Worm (Caenorhabditis elegans): ENCODE results near the gene C49C8.8.

The C49C8.8 gene

DNA sequence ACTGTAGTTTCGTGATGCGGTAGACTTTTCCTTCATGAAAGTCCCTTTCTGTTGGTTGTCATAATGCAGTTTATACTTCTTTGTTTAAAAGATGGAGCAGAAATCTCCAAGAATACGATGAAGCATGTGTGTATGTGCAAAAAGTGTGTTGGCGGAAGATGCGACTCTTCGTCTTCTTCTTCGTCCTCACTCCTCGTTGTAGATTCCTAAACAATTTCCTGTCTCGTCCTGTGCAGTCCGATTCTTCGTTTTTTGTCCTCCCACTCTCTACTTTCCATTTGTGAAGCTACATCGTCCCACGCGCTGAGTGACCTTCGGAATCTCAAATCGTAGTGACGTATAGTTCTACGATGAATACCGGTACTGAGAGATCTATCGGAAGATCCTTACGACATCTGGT, 23.7 kb upstream of the C49C8.8 start:
- TF ChIP-seq mdl-1 (tag; optimal IDR thresholded peaks at IDR 0.05) (no peak), nhr-25 (tag; optimal IDR thresholded peaks at IDR 0.05) (no peak), nhr-21 (tag; optimal IDR thresholded peaks at IDR 0.05) (no peak), blmp-1 (tag; optimal IDR thresholded peaks at IDR 0.05; ENCODE audit: insufficient read depth) (no peak)

DNA sequence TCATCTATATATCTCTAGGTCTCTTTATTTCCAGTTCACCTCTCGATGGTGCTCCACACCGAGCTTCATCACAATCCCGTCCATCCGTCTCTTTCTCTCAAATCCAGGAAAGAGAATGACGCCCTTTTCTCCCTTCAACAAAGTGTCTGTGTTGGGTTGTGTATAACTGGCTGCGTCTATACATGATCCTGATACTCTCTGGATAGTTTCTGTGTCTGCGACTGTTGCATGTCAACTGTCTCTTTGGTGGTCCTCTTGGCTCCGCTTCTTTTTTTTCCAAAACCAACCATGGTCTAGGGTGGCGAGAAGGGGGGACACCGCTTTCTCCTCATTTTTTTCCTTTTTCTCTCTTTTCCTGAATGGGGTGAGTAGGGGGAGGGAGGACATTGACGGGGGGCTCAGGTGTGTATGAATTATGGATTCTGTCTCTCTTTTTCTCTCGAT, 22.3 kb upstream of the C49C8.8 start:
- TF ChIP-seq lsy-2 (tag; optimal IDR thresholded peaks at IDR 0.05) = peak; percentile 35 to 59
- no peak for TF ChIP-seq elt-3 (tag; optimal IDR thresholded peaks at IDR 0.05)
- no peak for TF ChIP-seq egl-27 (tag; optimal IDR thresholded peaks at IDR 0.05)
- TF ChIP-seq ZK546.5 (tag; optimal IDR thresholded peaks at IDR 0.05) = no peak
- TF ChIP-seq unc-39 (tag; optimal IDR thresholded peaks at IDR 0.05) = no peak
- TF ChIP-seq lin-11 (tag; optimal IDR thresholded peaks at IDR 0.05) = no peak
- TF ChIP-seq nhr-129 (tag; optimal IDR thresholded peaks at IDR 0.05) = peak; percentile 83
- peak; percentile 59 for TF ChIP-seq crh-2 (tag; optimal IDR thresholded peaks at IDR 0.05)
- no peak for TF ChIP-seq blmp-1 (tag; optimal IDR thresholded peaks at IDR 0.05; ENCODE audit: insufficient read depth)
- TF ChIP-seq sma-9 (GFP tag; optimal IDR thresholded peaks at IDR 0.05) = peak; percentile 63
- no peak for TF ChIP-seq sma-9 (tag; optimal IDR thresholded peaks at IDR 0.05)
- peak; percentile 61 for TF ChIP-seq ztf-4 (tag; optimal IDR thresholded peaks at IDR 0.05)
- TF ChIP-seq C34F6.9 (tag; optimal IDR thresholded peaks at IDR 0.05) = peak; percentile 59
- TF ChIP-seq unc-55 (GFP tag; optimal IDR thresholded peaks at IDR 0.05) = peak; percentile 65
- peak; percentile 39 for TF ChIP-seq snpc-4 (tag; optimal IDR thresholded peaks at IDR 0.05)
- peak; percentile 86 for TF ChIP-seq F13H6.1 (tag; optimal IDR thresholded peaks at IDR 0.05)
- TF ChIP-seq mdl-1 (tag; optimal IDR thresholded peaks at IDR 0.05) = peak in 1 of 2 experiments; percentile 36
- no peak for TF ChIP-seq ztf-1 (GFP tag; conservative IDR thresholded peaks at IDR 0.05)
- TF ChIP-seq nhr-25 (tag; optimal IDR thresholded peaks at IDR 0.05) = no peak
- TF ChIP-seq sem-4 (tag; optimal IDR thresholded peaks at IDR 0.05) = peak; percentile 56
- TF ChIP-seq elt-1 (tag; optimal IDR thresholded peaks at IDR 0.05) = no peak

DNA sequence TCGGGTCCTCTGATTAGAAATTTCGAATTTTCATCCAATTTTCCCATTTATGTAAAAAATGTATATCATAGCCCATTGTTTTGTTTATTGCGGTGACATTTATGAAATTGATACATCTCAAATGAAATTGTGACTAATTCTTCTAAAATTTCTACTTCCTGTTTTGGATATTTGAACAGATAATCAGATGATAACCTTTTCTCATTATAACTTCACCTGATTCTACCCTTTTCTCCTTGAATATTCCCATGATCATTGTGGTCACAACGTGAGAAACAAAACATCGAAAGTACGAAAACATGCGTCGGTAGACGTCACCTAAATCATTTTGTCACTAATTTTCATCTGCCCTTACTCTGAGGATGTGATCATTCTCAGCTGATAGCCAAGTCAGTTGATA, 21.7 kb upstream of the C49C8.8 start:
- no peak for TF ChIP-seq ztf-11 (tag; optimal IDR thresholded peaks at IDR 0.05)
- no peak for TF ChIP-seq zag-1 (tag; optimal IDR thresholded peaks at IDR 0.05)
- no peak for TF ChIP-seq mbf-1 (tag; optimal IDR thresholded peaks at IDR 0.05)
- TF ChIP-seq elt-3 (tag; optimal IDR thresholded peaks at IDR 0.05) = no peak
- no peak for TF ChIP-seq sem-4 (tag; optimal IDR thresholded peaks at IDR 0.05)
- TF ChIP-seq ceh-16 (tag; optimal IDR thresholded peaks at IDR 0.05) = no peak
- TF ChIP-seq snpc-4 (tag; optimal IDR thresholded peaks at IDR 0.05) = no peak
- no peak for TF ChIP-seq ztf-4 (tag; optimal IDR thresholded peaks at IDR 0.05)
- TF ChIP-seq nhr-77 (tag; optimal IDR thresholded peaks at IDR 0.05) = no peak

DNA sequence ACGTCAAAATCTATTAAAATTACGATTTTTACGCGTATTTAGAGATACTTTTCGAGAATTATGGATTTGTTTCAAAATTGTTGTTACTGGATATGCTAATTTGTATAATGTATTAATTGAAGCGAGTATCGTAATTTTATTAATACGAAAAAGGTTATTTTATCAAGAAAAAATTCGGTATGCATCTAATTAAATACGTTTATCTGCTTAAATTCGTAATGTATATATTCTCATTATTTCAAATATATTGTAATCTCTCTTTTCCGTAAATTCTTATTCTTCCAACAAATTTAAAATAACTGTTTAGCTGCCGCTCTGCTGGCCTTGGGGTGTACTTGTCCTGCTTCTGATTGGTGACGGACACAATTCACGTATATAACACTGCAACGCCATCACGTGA, 20.9 kb upstream of the C49C8.8 start, which contains the start of gene dgk-4:
dgk-4 (plus strand) TSS at position 301 of the 400 bp plus-strand sequence.
- TF ChIP-seq nhr-25 (tag; optimal IDR thresholded peaks at IDR 0.05) (no peak), elt-1 (tag; optimal IDR thresholded peaks at IDR 0.05) (no peak), aly-2 (tag; optimal IDR thresholded peaks at IDR 0.05) (no peak), peb-1 (tag; optimal IDR thresholded peaks at IDR 0.05) (no peak), gmeb-1 (tag; optimal IDR thresholded peaks at IDR 0.05) (no peak), blmp-1 (tag; optimal IDR thresholded peaks at IDR 0.05; ENCODE audit: insufficient read depth) (no peak), ceh-82 (tag; optimal IDR thresholded peaks at IDR 0.05) (no peak), nhr-6 (tag; optimal IDR thresholded peaks at IDR 0.05) (no peak), nhr-77 (tag; optimal IDR thresholded peaks at IDR 0.05) (no peak), ztf-1 (GFP tag; conservative IDR thresholded peaks at IDR 0.05) (no peak), mbf-1 (tag; optimal IDR thresholded peaks at IDR 0.05) (no peak), nhr-10 (tag; optimal IDR thresholded peaks at IDR 0.05) (no peak), lin-11 (tag; optimal IDR thresholded peaks at IDR 0.05) (no peak), nhr-12 (tag; optimal IDR thresholded peaks at IDR 0.05) (no peak), lsy-2 (tag; optimal IDR thresholded peaks at IDR 0.05) (no peak), mab-5 (tag; optimal IDR thresholded peaks at IDR 0.05) (no peak), lin-13 (GFP tag; optimal IDR thresholded peaks at IDR 0.05) (no peak), fos-1 (tag; optimal IDR thresholded peaks at IDR 0.05) (no peak), Y55F3AM.14 (GFP tag; optimal IDR thresholded peaks at IDR 0.05) (no peak), sma-9 (GFP tag; optimal IDR thresholded peaks at IDR 0.05) (no peak), sma-9 (tag; optimal IDR thresholded peaks at IDR 0.05) (no peak)
